Fruit fly (Drosophila melanogaster): Measurements from ENCODE around the gene CG10598.

The CG10598 gene

dm6 chrX:17225972-17226680 is 541 bp downstream of the CG10598 start:
- no peak for TF ChIP-seq kay (GFP tag; ENCODE audit: borderline replicate concordance)
- TF ChIP-seq tj (GFP tag; optimal IDR thresholded peaks at IDR 0.05) = no peak
- TF ChIP-seq Crg-1 (GFP tag; optimal IDR thresholded peaks at IDR 0.05) = no peak
- no peak for TF ChIP-seq CG7101 (tag; optimal IDR thresholded peaks at IDR 0.05)
- TF ChIP-seq CG14711 (tag; optimal IDR thresholded peaks at IDR 0.05) = no peak
- TF ChIP-seq CG33017 (tag; optimal IDR thresholded peaks at IDR 0.05) = no peak
- TF ChIP-seq cic (GFP tag; optimal IDR thresholded peaks at IDR 0.05) = no peak
- no peak for TF ChIP-seq ovo (GFP tag; optimal IDR thresholded peaks at IDR 0.05)
- TF ChIP-seq cnc (optimal IDR thresholded peaks at IDR 0.05) = no peak
- no peak for TF ChIP-seq CG1620 (GFP tag; optimal IDR thresholded peaks at IDR 0.05)
- TF ChIP-seq Mnt (GFP tag; optimal IDR thresholded peaks at IDR 0.05) = no peak
- TF ChIP-seq bab1 (GFP tag; optimal IDR thresholded peaks at IDR 0.05) = no peak
- TF ChIP-seq CG12768 (GFP tag; optimal IDR thresholded peaks at IDR 0.05) = no peak
- no peak for TF ChIP-seq Hr96 (GFP tag; optimal IDR thresholded peaks at IDR 0.05)

dm6 chrX:17223715-17224114 is 3.0 kb downstream of the CG10598 start, which contains the start of gene CG34327:
TSS of gene CG34327 (minus strand) at chrX:17223815.
- TF ChIP-seq cnc (optimal IDR thresholded peaks at IDR 0.05) = no peak
- TF ChIP-seq pad (GFP tag; optimal IDR thresholded peaks at IDR 0.05) = no peak
- no peak for TF ChIP-seq cic (GFP tag; optimal IDR thresholded peaks at IDR 0.05)
- TF ChIP-seq CG14711 (tag; optimal IDR thresholded peaks at IDR 0.05) = no peak
- no peak for TF ChIP-seq Crg-1 (GFP tag; optimal IDR thresholded peaks at IDR 0.05)
- no peak for TF ChIP-seq Clk (GFP tag; optimal IDR thresholded peaks at IDR 0.05)
- no peak for TF ChIP-seq Mnt (GFP tag; optimal IDR thresholded peaks at IDR 0.05)
- TF ChIP-seq tj (GFP tag; optimal IDR thresholded peaks at IDR 0.05) = no peak
- TF ChIP-seq bab1 (GFP tag; optimal IDR thresholded peaks at IDR 0.05) = no peak
- TF ChIP-seq CG5204 (GFP tag; optimal IDR thresholded peaks at IDR 0.05) = no peak
- no peak for TF ChIP-seq CG7101 (tag; optimal IDR thresholded peaks at IDR 0.05)

dm6 chrX:17221142-17221541 is 5.5 kb downstream of the CG10598 start, which contains the start of gene CG5172:
TSS of gene CG5172 (plus strand) at chrX:17221442.
- no peak for TF ChIP-seq toe (GFP tag; optimal IDR thresholded peaks at IDR 0.05)
- TF ChIP-seq CG7101 (tag; optimal IDR thresholded peaks at IDR 0.05) = no peak
- no peak for TF ChIP-seq CG14711 (tag; optimal IDR thresholded peaks at IDR 0.05)
- TF ChIP-seq cic (GFP tag; optimal IDR thresholded peaks at IDR 0.05) = no peak
- TF ChIP-seq Clk (GFP tag; optimal IDR thresholded peaks at IDR 0.05) = no peak
- no peak for TF ChIP-seq Crg-1 (GFP tag; optimal IDR thresholded peaks at IDR 0.05)
- TF ChIP-seq cnc (optimal IDR thresholded peaks at IDR 0.05) = no peak
- TF ChIP-seq pad (GFP tag; optimal IDR thresholded peaks at IDR 0.05) = no peak
- no peak for TF ChIP-seq CG7045 (GFP tag; optimal IDR thresholded peaks at IDR 0.05)
- TF ChIP-seq tj (GFP tag; optimal IDR thresholded peaks at IDR 0.05) = no peak
- TF ChIP-seq ovo (GFP tag; optimal IDR thresholded peaks at IDR 0.05) = no peak
- TF ChIP-seq kay (GFP tag; ENCODE audit: borderline replicate concordance) = no peak
- TF ChIP-seq bab1 (GFP tag; optimal IDR thresholded peaks at IDR 0.05) = no peak
- TF ChIP-seq Mnt (GFP tag; optimal IDR thresholded peaks at IDR 0.05) = no peak
- TF ChIP-seq CG11617 (GFP tag; optimal IDR thresholded peaks at IDR 0.05) = no peak

dm6 chrX:17218232-17218951 is 8.3 kb downstream of the CG10598 start, which contains the start of gene CG12998:
TSS of gene CG12998 (plus strand) at chrX:17218667.
- TF ChIP-seq toe (GFP tag; optimal IDR thresholded peaks at IDR 0.05) = no peak
- no peak for TF ChIP-seq CG33017 (tag; optimal IDR thresholded peaks at IDR 0.05)
- no peak for TF ChIP-seq tj (GFP tag; optimal IDR thresholded peaks at IDR 0.05)
- no peak for TF ChIP-seq kay (GFP tag; ENCODE audit: borderline replicate concordance)

- TF ChIP-seq CG11617 (GFP tag; optimal IDR thresholded peaks at IDR 0.05) = no peak
- no peak for TF ChIP-seq toe (GFP tag; optimal IDR thresholded peaks at IDR 0.05)
- no peak for TF ChIP-seq cnc (optimal IDR thresholded peaks at IDR 0.05)
Measured at dm6 chrX:17215004-17215403, 11.7 kb downstream of the CG10598 start, which contains the start of gene CG5162. TSS of gene CG5162 (plus strand) at chrX:17215304.

dm6 chrX:17212007-17212406 is 14.7 kb downstream of the CG10598 start, which contains the start of gene CG18258:
TSS of gene CG18258 (plus strand) at chrX:17212307.
- TF ChIP-seq CG1620 (GFP tag; optimal IDR thresholded peaks at IDR 0.05) (no peak), CG5204 (GFP tag; optimal IDR thresholded peaks at IDR 0.05) (no peak), CG11617 (GFP tag; optimal IDR thresholded peaks at IDR 0.05) (no peak), tj (GFP tag; optimal IDR thresholded peaks at IDR 0.05) (no peak), cic (GFP tag; optimal IDR thresholded peaks at IDR 0.05) (no peak), bab1 (GFP tag; optimal IDR thresholded peaks at IDR 0.05) (no peak), CG33017 (tag; optimal IDR thresholded peaks at IDR 0.05) (no peak)

dm6 chrX:17209897-17210296 is 16.8 kb downstream of the CG10598 start, which contains the start of gene CG12995:
TSS of gene CG12995 (minus strand) at chrX:17209997.
- TF ChIP-seq CG12768 (GFP tag; optimal IDR thresholded peaks at IDR 0.05) (no peak), CG11617 (GFP tag; optimal IDR thresholded peaks at IDR 0.05) (no peak), Hr96 (GFP tag; optimal IDR thresholded peaks at IDR 0.05) (no peak), CG5204 (GFP tag; optimal IDR thresholded peaks at IDR 0.05) (no peak), CG33017 (tag; optimal IDR thresholded peaks at IDR 0.05) (no peak), CG7101 (tag; optimal IDR thresholded peaks at IDR 0.05) (no peak), cnc (optimal IDR thresholded peaks at IDR 0.05) (no peak), pad (GFP tag; optimal IDR thresholded peaks at IDR 0.05) (no peak), cic (GFP tag; optimal IDR thresholded peaks at IDR 0.05) (no peak), toe (GFP tag; optimal IDR thresholded peaks at IDR 0.05) (no peak)

Data from whole organism, adult.